Worm (Caenorhabditis elegans): ENCODE measurements around the gene ptp-5.1.

- TF ChIP-seq ama-1 (optimal IDR thresholded peaks at IDR 0.05) (no peak), egl-27 (tag; optimal IDR thresholded peaks at IDR 0.05) (no peak), pqm-1 (tag; optimal IDR thresholded peaks at IDR 0.05) (no peak), unc-62 (GFP tag; optimal IDR thresholded peaks at IDR 0.05) (no peak), mdl-1 (tag; optimal IDR thresholded peaks at IDR 0.05) (no peak), nhr-11 (tag; optimal IDR thresholded peaks at IDR 0.05) (no peak), swsn-7 (tag; optimal IDR thresholded peaks at IDR 0.05) (no peak), fkh-10 (GFP tag; optimal IDR thresholded peaks at IDR 0.05) (no peak)
Measured at ce11 chrIV:5204573-5204972, 38.4 kb downstream of the ptp-5.1 start, which contains the start of gene tni-4.

Measured in whole organism, L1 larva.